Fruit fly (Drosophila melanogaster) whole organism, embryonic: ENCODE data around the gene CG31549.

Experiments used
- CG8359 ChIP-seq: fragments of 200-800 bp; sonication (Bioruptor generic); optimal IDR thresholded peaks from 2 replicates; lab custom pipeline; 2017; ENCODE audit warnings: missing biosample characterization, mild to moderate bottlenecking, missing genetic modification characterization, borderline replicate concordance
- CG8944 ChIP-seq: fragments of 200-800 bp; sonication (Bioruptor generic); optimal IDR thresholded peaks from 3 replicates; lab custom pipeline; 2016; ENCODE audit warnings: missing biosample characterization, missing genetic modification characterization
- Dad ChIP-seq: fragments of 200-800 bp; sonication (Bioruptor generic); optimal IDR thresholded peaks from 3 replicates; lab custom pipeline; 2016; ENCODE audit warnings: missing biosample characterization, missing genetic modification characterization
- Hand ChIP-seq: fragments of 200-800 bp; sonication (Bioruptor generic); optimal IDR thresholded peaks from 2 replicates; lab custom pipeline; 2017; ENCODE audit warnings: mild to moderate bottlenecking, missing biosample characterization, missing genetic modification reagents, missing genetic modification characterization
- ind ChIP-seq: fragments of 200-800 bp; sonication (Bioruptor generic); optimal IDR thresholded peaks from 3 replicates; lab custom pipeline; 2016; ENCODE audit warnings: missing biosample characterization, missing genetic modification characterization
- tap ChIP-seq: fragments of 200-800 bp; optimal IDR thresholded peaks from 3 replicates; lab custom pipeline; 2019; ENCODE audit warnings: missing biosample characterization, mild to moderate bottlenecking, missing genetic modification characterization, moderate library complexity

dm6 chr3R:5672658-5673217 lies 40.7 kb downstream of the CG31549 start:
- TF ChIP-seq CG8359 (GFP tag; lab: Kevin White, UChicago) (peak; percentile 72), ind (peak; percentile 20), Hand (peak; percentile 76), tap (peak; percentile 64), Dad (peak; percentile 54), CG8944 (GFP tag; lab: Kevin White, UChicago) (peak; percentile 31)
